Worm (Caenorhabditis elegans) whole organism, young adult: ENCODE data around the gene cpg-9.
A peak's percentile ranks its signal among the peaks of the same experiment; 100 is the strongest.

Experiments
- B0261.1 ChIP-seq: sonication (generic microtip); optimal IDR thresholded peaks from 2 replicates; lab custom pipeline; 2016; ENCODE audit warnings: mild to moderate bottlenecking, missing genetic modification characterization, moderate library complexity, missing compliant biosample characterization
- B0336.3 ChIP-seq: fragments of 200-800 bp; sonication (Bioruptor generic); IDR thresholded peaks from 2 replicates; pipeline ENCODE4 v1.3.6; 2022; ENCODE audit warnings: missing genetic modification characterization, missing compliant biosample characterization
- D2030.7 ChIP-seq: fragments of 200-800 bp; sonication (Bioruptor generic); IDR thresholded peaks from 2 replicates; pipeline ENCODE4 v1.3.6; 2022; ENCODE audit warnings: missing genetic modification reagents, missing genetic modification characterization, missing compliant biosample characterization
- F10E7.11 ChIP-seq: sonication (generic microtip); optimal IDR thresholded peaks from 2 replicates; lab custom pipeline; 2017; ENCODE audit warnings: mild to moderate bottlenecking, missing genetic modification characterization, moderate library complexity, missing compliant biosample characterization
- F22D6.2 ChIP-seq: sonication (generic microtip); optimal IDR thresholded peaks from 2 replicates; lab custom pipeline; 2016; ENCODE audit warnings: mild to moderate bottlenecking, missing genetic modification characterization, missing compliant biosample characterization
- F23B12.7 ChIP-seq: sonication (generic microtip); optimal IDR thresholded peaks from 2 replicates; lab custom pipeline; 2017; ENCODE audit warnings: missing genetic modification characterization, mild to moderate bottlenecking, missing compliant biosample characterization, antibody characterized with exemption, moderate library complexity; ENCODE audit not compliant: insufficient read depth
- K11D2.4 ChIP-seq: fragments of 200-800 bp; sonication (Bioruptor generic); IDR thresholded peaks from 2 replicates; pipeline ENCODE4 v1.3.6; 2022; ENCODE audit warnings: missing genetic modification reagents, missing genetic modification characterization, missing compliant biosample characterization
- Y53G8AR.9 ChIP-seq: fragments of 200-800 bp; sonication (Bioruptor generic); conservative IDR thresholded peaks from 2 replicates; pipeline ENCODE4 v1.3.6; 2022; ENCODE audit warnings: missing genetic modification reagents, missing genetic modification characterization, missing compliant biosample characterization
- Y67H2A.10 ChIP-seq: fragments of 200-800 bp; sonication (Bioruptor generic); conservative IDR thresholded peaks from 2 replicates; pipeline ENCODE4 v1.3.6; 2022; ENCODE audit warnings: missing genetic modification reagents, missing genetic modification characterization, missing compliant biosample characterization
- Y79H2A.3 ChIP-seq: fragments of 200-800 bp; sonication (Bioruptor generic); conservative IDR thresholded peaks from 2 replicates; pipeline ENCODE4 v1.3.6; 2022; ENCODE audit warnings: missing genetic modification reagents, missing genetic modification characterization, missing compliant biosample characterization
- aptf-2 ChIP-seq: fragments of 200-800 bp; sonication (Bioruptor generic); conservative IDR thresholded peaks from 2 replicates; pipeline ENCODE4 v1.3.6; 2022; ENCODE audit warnings: missing genetic modification reagents, missing genetic modification characterization, missing compliant biosample characterization
- aptf-3 ChIP-seq: fragments of 200-800 bp; sonication (Bioruptor generic); IDR thresholded peaks from 2 replicates; pipeline ENCODE4 v1.3.6; 2022; ENCODE audit warnings: missing genetic modification characterization, missing compliant biosample characterization
- attf-3 ChIP-seq: fragments of 200-800 bp; sonication (Bioruptor generic); conservative IDR thresholded peaks from 2 replicates; pipeline ENCODE4 v1.3.6; 2022; ENCODE audit warnings: missing genetic modification reagents, missing genetic modification characterization, missing compliant biosample characterization
- attf-6 ChIP-seq: fragments of 200-800 bp; sonication (Bioruptor generic); IDR thresholded peaks from 2 replicates; pipeline ENCODE4 v1.3.6; 2022; ENCODE audit warnings: missing genetic modification reagents, missing genetic modification characterization, missing compliant biosample characterization
- bed-1 ChIP-seq: fragments of 200-800 bp; sonication (Bioruptor generic); IDR thresholded peaks from 2 replicates; pipeline ENCODE4 v1.3.6; 2022; ENCODE audit warnings: missing genetic modification reagents, missing genetic modification characterization, missing compliant biosample characterization
- bed-2 ChIP-seq: fragments of 200-800 bp; sonication (Bioruptor generic); IDR thresholded peaks from 2 replicates; pipeline ENCODE4 v1.3.6; 2022; ENCODE audit warnings: missing genetic modification reagents, missing genetic modification characterization, missing compliant biosample characterization
- cebp-1 ChIP-seq, 2 experiments: fragments of 200-800 bp in 1 of 2; sonication (Bioruptor generic) in 1 of 2; sonication (generic microtip) in 1 of 2; IDR thresholded peaks in 1 of 2; optimal IDR thresholded peaks in 1 of 2; 2 replicates each; pipeline versions ENCODE4 v1.3.6 to Lab custom; 2017 to 2022; ENCODE audit warnings: missing compliant biosample characterization in 2 of 2, missing genetic modification characterization in 2 of 2, mild to moderate bottlenecking in 1 of 2, missing genetic modification reagents in 1 of 2, moderate library complexity in 1 of 2
- ceh-100 ChIP-seq: fragments of 200-800 bp; sonication (Bioruptor generic); IDR thresholded peaks from 2 replicates; pipeline ENCODE4 v1.3.6; 2022; ENCODE audit warnings: missing genetic modification reagents, missing genetic modification characterization, missing compliant biosample characterization
- ceh-27 ChIP-seq: fragments of 200-800 bp; sonication (Bioruptor generic); optimal IDR thresholded peaks from 2 replicates; lab custom pipeline; 2018; ENCODE audit warnings: mild to moderate bottlenecking, missing genetic modification characterization, moderate library complexity, missing compliant biosample characterization
- ceh-40 ChIP-seq: fragments of 200-800 bp; sonication (Bioruptor generic); IDR thresholded peaks from 2 replicates; pipeline ENCODE4 v1.3.6; 2022; ENCODE audit warnings: missing genetic modification characterization, missing compliant biosample characterization
- ceh-58 ChIP-seq: fragments of 200-800 bp; sonication (Bioruptor generic); IDR thresholded peaks from 2 replicates; pipeline ENCODE4 v1.3.6; 2022; ENCODE audit warnings: missing genetic modification characterization, missing compliant biosample characterization
- dpl-1 ChIP-seq: fragments of 150-350 bp; optimal IDR thresholded peaks from 2 replicates; lab custom pipeline; 2014; ENCODE audit warnings: missing biosample characterization, missing genetic modification reagents, missing genetic modification characterization
- ekl-4 ChIP-seq: fragments of 200-800 bp; sonication (Bioruptor generic); IDR thresholded peaks from 2 replicates; pipeline ENCODE4 v1.3.6; 2022; ENCODE audit warnings: missing genetic modification reagents, missing genetic modification characterization, missing compliant biosample characterization
- gei-17 ChIP-seq: fragments of 200-800 bp; sonication (Bioruptor generic); optimal IDR thresholded peaks from 2 replicates; lab custom pipeline; 2018; ENCODE audit warnings: mild to moderate bottlenecking, missing genetic modification characterization, missing compliant biosample characterization
- hmg-20 ChIP-seq: fragments of 200-800 bp; sonication (Bioruptor generic); IDR thresholded peaks from 2 replicates; pipeline ENCODE4 v1.3.6; 2022; ENCODE audit warnings: missing genetic modification reagents, missing genetic modification characterization, missing compliant biosample characterization
- hrde-1 ChIP-seq: sonication (generic microtip); optimal IDR thresholded peaks from 2 replicates; lab custom pipeline; 2016; ENCODE audit warnings: missing genetic modification characterization, mild to moderate bottlenecking, missing compliant biosample characterization, moderate library complexity, missing genotype, missing genetic modification reagents, borderline replicate concordance
- hsf-1 ChIP-seq: fragments of 200-800 bp; sonication (Bioruptor generic); IDR thresholded peaks from 2 replicates; pipeline ENCODE4 v1.3.6; 2022; ENCODE audit warnings: missing genetic modification reagents, missing genetic modification characterization, missing compliant biosample characterization
- let-526 ChIP-seq: fragments of 200-800 bp; sonication (Bioruptor generic); IDR thresholded peaks from 2 replicates; pipeline ENCODE4 v1.3.6; 2022; ENCODE audit warnings: missing genetic modification reagents, missing genetic modification characterization, missing compliant biosample characterization
- let-607 ChIP-seq, 2 experiments: fragments of 200-800 bp in 1 of 2; sonication (Bioruptor generic) in 1 of 2; sonication (generic microtip) in 1 of 2; optimal IDR thresholded peaks; 2 replicates each; lab custom pipeline; 2016 to 2018; ENCODE audit warnings: mild to moderate bottlenecking in 2 of 2, missing compliant biosample characterization in 2 of 2, missing genetic modification characterization in 2 of 2, moderate library complexity in 2 of 2, missing genotype in 1 of 2
- lin-26 ChIP-seq: fragments of 200-800 bp; sonication (Bioruptor generic); IDR thresholded peaks from 2 replicates; pipeline ENCODE4 v1.3.6; 2022; ENCODE audit warnings: missing genetic modification reagents, missing genetic modification characterization, missing compliant biosample characterization
- lin-35 ChIP-seq, 3 experiments: fragments of 150-350 bp in 2 of 3; sonication (generic microtip) in 1 of 3; optimal IDR thresholded peaks; 2 replicates each; lab custom pipeline; 2014 to 2018; ENCODE audit warnings: missing biosample characterization in 3 of 3, missing genetic modification characterization in 3 of 3, missing genetic modification reagents in 3 of 3
- lin-40 ChIP-seq: sonication (generic microtip); optimal IDR thresholded peaks from 2 replicates; lab custom pipeline; 2016; ENCODE audit warnings: missing genetic modification characterization, mild to moderate bottlenecking, missing compliant biosample characterization, missing genotype, missing genetic modification reagents
- lir-1 ChIP-seq: fragments of 200-800 bp; sonication (Bioruptor generic); conservative IDR thresholded peaks from 2 replicates; pipeline ENCODE4 v1.3.6; 2022; ENCODE audit warnings: missing genetic modification reagents, missing genetic modification characterization, missing compliant biosample characterization
- madf-3 ChIP-seq: fragments of 200-800 bp; sonication (Bioruptor generic); IDR thresholded peaks from 2 replicates; pipeline ENCODE4 v1.3.6; 2022; ENCODE audit warnings: missing genetic modification reagents, missing genetic modification characterization, missing compliant biosample characterization
- madf-8 ChIP-seq: fragments of 200-800 bp; sonication (Bioruptor generic); conservative IDR thresholded peaks from 2 replicates; pipeline ENCODE4 v1.3.6; 2022; ENCODE audit warnings: missing genetic modification reagents, missing genetic modification characterization, missing compliant biosample characterization
- mcd-1 ChIP-seq: fragments of 200-800 bp; sonication (Bioruptor generic); IDR thresholded peaks from 2 replicates; pipeline ENCODE4 v1.3.6; 2022; ENCODE audit warnings: missing genetic modification reagents, missing genetic modification characterization, missing compliant biosample characterization
- mel-28 ChIP-seq: sonication (generic microtip); optimal IDR thresholded peaks from 2 replicates; lab custom pipeline; 2016; ENCODE audit warnings: borderline replicate concordance, mild to moderate bottlenecking, missing genetic modification characterization, missing compliant biosample characterization
- nhr-80 ChIP-seq: sonication (generic microtip); optimal IDR thresholded peaks from 2 replicates; lab custom pipeline; 2016; ENCODE audit warnings: missing genetic modification characterization, missing compliant biosample characterization
- pbrm-1 ChIP-seq: fragments of 200-800 bp; sonication (Bioruptor generic); IDR thresholded peaks from 2 replicates; pipeline ENCODE4 v1.3.6; 2022; ENCODE audit warnings: missing genetic modification reagents, missing genetic modification characterization, missing compliant biosample characterization
- rcor-1 ChIP-seq: fragments of 200-800 bp; sonication (Bioruptor generic); IDR thresholded peaks from 2 replicates; pipeline ENCODE4 v1.3.6; 2022; ENCODE audit warnings: missing genetic modification reagents, missing genetic modification characterization, missing compliant biosample characterization
- snpc-3.4 ChIP-seq: sonication (generic microtip); optimal IDR thresholded peaks from 2 replicates; lab custom pipeline; 2017; ENCODE audit warnings: missing genetic modification characterization, mild to moderate bottlenecking, missing compliant biosample characterization, antibody characterized with exemption, moderate library complexity, missing genotype, missing genetic modification reagents
- unc-130 ChIP-seq: sonication (generic microtip); optimal IDR thresholded peaks from 2 replicates; lab custom pipeline; 2016; ENCODE audit warnings: missing genetic modification reagents, missing genetic modification characterization, missing compliant biosample characterization
- zim-3 ChIP-seq: sonication (generic microtip); optimal IDR thresholded peaks from 2 replicates; lab custom pipeline; 2017; ENCODE audit warnings: mild to moderate bottlenecking, missing genetic modification characterization, moderate library complexity, missing compliant biosample characterization
- ztf-25 ChIP-seq: fragments of 200-800 bp; sonication (Bioruptor generic); IDR thresholded peaks from 2 replicates; pipeline ENCODE4 v1.3.6; 2022; ENCODE audit warnings: missing genetic modification reagents, missing genetic modification characterization, missing compliant biosample characterization
- ztf-26 ChIP-seq: sonication (generic microtip); optimal IDR thresholded peaks from 2 replicates; lab custom pipeline; 2017; ENCODE audit warnings: missing genetic modification characterization, missing compliant biosample characterization

cpg-9 gene

ce11 chrIV:3050054-3050990, 19.7 kb downstream of the cpg-9 start, which contains the start of gene eel-1 (continued):
- TF ChIP-seq unc-130 (GFP tag; lab: Kevin White, UChicago): peak; percentile 92
- peak; percentile 91 for TF ChIP-seq lin-26
- peak; percentile 95 for TF ChIP-seq lin-40 (tag; lab: Kevin White, UChicago)
- TF ChIP-seq attf-3 (GFP tag; lab: Robert Waterston, UW): peak; percentile 87
- TF ChIP-seq hsf-1 (GFP tag; lab: Robert Waterston, UW): peak; percentile 92
- peak; percentile 96 for TF ChIP-seq Y67H2A.10
- peak; percentile 17 for TF ChIP-seq B0261.1 (tag; lab: Kevin White, UChicago)
- TF ChIP-seq madf-8 (GFP tag; lab: Robert Waterston, UW): peak; percentile 93
- TF ChIP-seq snpc-3.4 (tag; lab: Kevin White, UChicago): peak; percentile 76
- peak in 2 of 3 experiments; percentile 84 to 95 for TF ChIP-seq lin-35 (GFP tag; optimal IDR thresholded peaks at IDR 0.05; lab: Kevin White, UChicago)
- TF ChIP-seq ekl-4: peak; percentile 98
- TF ChIP-seq let-526 (GFP tag; lab: Robert Waterston, UW): peak; percentile 98
- TF ChIP-seq Y79H2A.3 (GFP tag; lab: Robert Waterston, UW): peak; percentile 99
- TF ChIP-seq bed-1 (GFP tag; lab: Robert Waterston, UW): peak; percentile 94
- peak; percentile 68 for TF ChIP-seq F10E7.11
- peak; percentile 99 for TF ChIP-seq D2030.7
- TF ChIP-seq attf-6 (GFP tag; lab: Robert Waterston, UW): peak; percentile 88
- peak; percentile 94 for TF ChIP-seq hmg-20
- TF ChIP-seq F22D6.2: peak; percentile 83
- peak; percentile 97 for TF ChIP-seq aptf-3 (GFP tag; lab: Robert Waterston, UW)
- TF ChIP-seq F23B12.7 (tag; lab: Kevin White, UChicago): peak; percentile 58
- TF ChIP-seq hrde-1: peak; percentile 53
- peak; percentile 92 for TF ChIP-seq ceh-40 (GFP tag; lab: Robert Waterston, UW)
- TF ChIP-seq mcd-1 (GFP tag; lab: Robert Waterston, UW): peak; percentile 98
- peak; percentile 99 for TF ChIP-seq ztf-25 (GFP tag; lab: Robert Waterston, UW)
- TF ChIP-seq pbrm-1 (GFP tag; lab: Robert Waterston, UW): peak; percentile 98
- peak; percentile 88 for TF ChIP-seq nhr-80 (tag; lab: Kevin White, UChicago)
- TF ChIP-seq madf-3: peak; percentile 98
- TF ChIP-seq dpl-1: peak; percentile 86
- peak; percentile 94 for TF ChIP-seq B0336.3 (GFP tag; lab: Robert Waterston, UW)
- peak; percentile 99 for TF ChIP-seq rcor-1 (GFP tag; lab: Robert Waterston, UW)
- TF ChIP-seq ceh-58 (GFP tag; lab: Robert Waterston, UW): peak; percentile 95
- TF ChIP-seq mel-28: peak; percentile 55
- TF ChIP-seq lir-1: peak; percentile 98
- peak; percentile 69 for TF ChIP-seq gei-17 (GFP tag; lab: Kevin White, UChicago)
- TF ChIP-seq K11D2.4 (GFP tag; lab: Robert Waterston, UW): peak; percentile 99
- peak; percentile 74 to 86 for TF ChIP-seq let-607 (tag; optimal IDR thresholded peaks at IDR 0.05; lab: Kevin White, UChicago)
- peak; percentile 90 for TF ChIP-seq zim-3 (tag; lab: Kevin White, UChicago)
- peak; percentile 99 for TF ChIP-seq Y53G8AR.9 (GFP tag; lab: Robert Waterston, UW)
- peak; percentile 90 for TF ChIP-seq cebp-1 (GFP tag; IDR thresholded peaks at IDR 0.05; lab: Robert Waterston, UW)
- TF ChIP-seq cebp-1 (tag; optimal IDR thresholded peaks at IDR 0.05; lab: Kevin White, UChicago): peak; percentile 91
- peak; percentile 95 for TF ChIP-seq aptf-2 (GFP tag; lab: Robert Waterston, UW)
- peak; percentile 95 for TF ChIP-seq ceh-27
- TF ChIP-seq bed-2: peak; percentile 99
- peak; percentile 100 for TF ChIP-seq ceh-100
- peak; percentile 89 for TF ChIP-seq ztf-26
